Worm (Caenorhabditis elegans) whole organism, mixed stage, embryonic: ENCODE measurements around the gene fbxa-127.

ENCODE experiments used
- M03D4.4 ChIP-seq: sonication (generic microtip); optimal IDR thresholded peaks from 2 replicates; lab custom pipeline; 2017; ENCODE audit warnings: mild to moderate bottlenecking, missing genetic modification characterization, missing compliant biosample characterization
- blmp-1 ChIP-seq: fragments of 150-350 bp; optimal IDR thresholded peaks from 2 replicates; lab custom pipeline; 2014; ENCODE audit warnings: missing biosample characterization, missing genetic modification characterization
- ces-1 ChIP-seq: fragments of 150-350 bp; optimal IDR thresholded peaks from 2 replicates; lab custom pipeline; 2014; ENCODE audit warnings: missing biosample characterization, missing genetic modification reagents, missing genetic modification characterization
- lsy-2 ChIP-seq: fragments of 150-350 bp; optimal IDR thresholded peaks from 2 replicates; lab custom pipeline; 2014; ENCODE audit warnings: missing biosample characterization, missing genetic modification characterization
- mep-1 ChIP-seq: fragments of 150-350 bp; optimal IDR thresholded peaks from 2 replicates; lab custom pipeline; 2017; ENCODE audit warnings: missing biosample characterization, missing genetic modification reagents, missing genetic modification characterization, inconsistent platforms
- nhr-76 ChIP-seq: sonication (generic microtip); optimal IDR thresholded peaks from 2 replicates; lab custom pipeline; 2017; ENCODE audit warnings: missing biosample characterization, missing genetic modification characterization
- pha-4 ChIP-seq: fragments of 150-350 bp; optimal IDR thresholded peaks from 2 replicates; lab custom pipeline; 2018; ENCODE audit warnings: missing biosample characterization, missing genetic modification reagents, missing genetic modification characterization

DNA sequence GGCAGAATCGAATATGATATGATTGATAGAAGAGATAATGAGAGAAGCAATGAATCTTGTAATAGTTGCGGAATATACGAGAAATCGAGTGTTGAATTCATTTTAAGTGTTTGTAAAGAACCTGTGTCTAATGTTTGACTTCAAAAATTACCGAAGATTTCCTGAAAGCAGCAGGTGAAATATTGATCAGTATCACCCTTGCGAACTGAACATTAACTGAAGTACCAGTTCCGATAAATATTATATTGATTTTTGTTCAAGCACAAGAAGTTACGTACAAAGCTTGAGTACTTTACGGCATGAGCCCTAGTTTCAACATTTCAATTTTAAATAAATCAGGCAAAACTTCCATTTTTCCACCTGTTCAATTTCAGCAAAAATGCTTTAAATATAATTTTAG is 49.3 kb upstream of the fbxa-127 start, which contains the start of gene srz-103:
- TF ChIP-seq blmp-1 (tag; lab: Kevin White, UChicago) (no peak), nhr-76 (tag; lab: Kevin White, UChicago) (no peak), pha-4 (tag; lab: Kevin White, UChicago) (no peak), lsy-2 (tag; lab: Kevin White, UChicago) (no peak), mep-1 (tag; lab: Kevin White, UChicago) (no peak), ces-1 (GFP tag; lab: Kevin White, UChicago) (no peak), M03D4.4 (tag; lab: Kevin White, UChicago) (no peak)
